Fruit fly (Drosophila melanogaster) whole organism, embryonic: ENCODE measurements around the gene CG10793.
A peak's percentile ranks its signal among the peaks of the same experiment; 100 is the strongest.

Experiments
- Awh ChIP-seq: fragments of 200-800 bp; sonication (Bioruptor generic); IDR thresholded peaks from 2 replicates; pipeline ENCODE4, ENCODE4 v1.3.6; 2022; ENCODE audit warnings: missing biosample characterization, missing genetic modification characterization
- CG10321 ChIP-seq: fragments of 200-800 bp; sonication (Bioruptor generic); IDR thresholded peaks from 2 replicates; pipeline ENCODE4 v1.3.6; 2022; ENCODE audit warnings: missing biosample characterization, missing genetic modification characterization
- CG10565 ChIP-seq: fragments of 200-800 bp; sonication (Bioruptor generic); optimal IDR thresholded peaks from 3 replicates; lab custom pipeline; 2016; ENCODE audit warnings: missing biosample characterization, mild to moderate bottlenecking, missing genetic modification characterization
- CG11695 ChIP-seq: fragments of 200-800 bp; sonication (Bioruptor generic); IDR thresholded peaks from 3 replicates; pipeline ENCODE4 v1.3.6; 2022; ENCODE audit warnings: missing biosample characterization, missing genetic modification characterization
- CG12104 ChIP-seq: fragments of 200-800 bp; sonication (Bioruptor generic); optimal IDR thresholded peaks from 3 replicates; lab custom pipeline; 2016; ENCODE audit warnings: missing biosample characterization, missing genetic modification characterization
- CG12236 ChIP-seq: fragments of 200-800 bp; sonication (Bioruptor generic); optimal IDR thresholded peaks from 2 replicates; lab custom pipeline; 2016; ENCODE audit warnings: missing biosample characterization, missing genetic modification characterization
- CG13424 ChIP-seq: fragments of 200-800 bp; sonication (Bioruptor generic); optimal IDR thresholded peaks from 2 replicates; lab custom pipeline; 2019; ENCODE audit warnings: missing biosample characterization, mild to moderate bottlenecking, missing genetic modification characterization, moderate library complexity
- CG14860 ChIP-seq: fragments of 200-800 bp; sonication (Bioruptor generic); IDR thresholded peaks from 3 replicates; pipeline ENCODE4 v1.3.6; 2022; ENCODE audit warnings: missing biosample characterization, missing genetic modification characterization; ENCODE audit not compliant: partially characterized antibody
- CG15696 ChIP-seq: fragments of 200-800 bp; sonication (Bioruptor generic); optimal IDR thresholded peaks from 2 replicates; lab custom pipeline; 2019; ENCODE audit warnings: missing biosample characterization, mild to moderate bottlenecking, missing genetic modification characterization, moderate library complexity
- CG17568 ChIP-seq: fragments of 200-800 bp; sonication (Bioruptor generic); optimal IDR thresholded peaks from 2 replicates; lab custom pipeline; 2018; ENCODE audit warnings: missing biosample characterization, mild to moderate bottlenecking, missing genetic modification characterization, moderate library complexity
- CG17829 ChIP-seq: fragments of 200-800 bp; optimal IDR thresholded peaks from 2 replicates; lab custom pipeline; 2019; ENCODE audit warnings: missing biosample characterization, mild to moderate bottlenecking, missing genetic modification characterization, moderate library complexity
- CG1792 ChIP-seq: fragments of 200-800 bp; sonication (Bioruptor generic); optimal IDR thresholded peaks from 2 replicates; lab custom pipeline; 2016; ENCODE audit warnings: missing biosample characterization, missing genetic modification characterization
- CG18262 ChIP-seq: fragments of 200-800 bp; optimal IDR thresholded peaks from 3 replicates; lab custom pipeline; 2019; ENCODE audit warnings: missing biosample characterization, mild to moderate bottlenecking, missing genetic modification characterization, moderate library complexity
- CG18476 ChIP-seq: fragments of 200-800 bp; sonication (Bioruptor generic); optimal IDR thresholded peaks from 2 replicates; lab custom pipeline; 2016; ENCODE audit warnings: missing biosample characterization, mild to moderate bottlenecking, missing genetic modification characterization
- CG18599 ChIP-seq: fragments of 200-800 bp; sonication (Bioruptor generic); optimal IDR thresholded peaks from 3 replicates; lab custom pipeline; 2017; ENCODE audit warnings: missing biosample characterization, missing genetic modification characterization, mild to moderate bottlenecking, moderate library complexity, missing genetic modification reagents
- CG2202 ChIP-seq: fragments of 200-800 bp; sonication (Bioruptor generic); optimal IDR thresholded peaks from 2 replicates; lab custom pipeline; 2018; ENCODE audit warnings: missing biosample characterization, mild to moderate bottlenecking, missing genetic modification characterization
- CG31441 ChIP-seq: fragments of 200-800 bp; sonication (Bioruptor generic); IDR thresholded peaks from 2 replicates; pipeline ENCODE4 v1.3.6; 2022; ENCODE audit warnings: missing biosample characterization, missing genetic modification characterization
- CG5953 ChIP-seq: fragments of 200-800 bp; sonication (Bioruptor generic); IDR thresholded peaks from 2 replicates; pipeline ENCODE4 v1.3.6; 2022; ENCODE audit warnings: missing biosample characterization, missing genetic modification characterization
- Elba2 ChIP-seq: fragments of 200-800 bp; sonication (Bioruptor generic); optimal IDR thresholded peaks from 3 replicates; lab custom pipeline; 2016; ENCODE audit warnings: missing biosample characterization, missing genetic modification characterization
- Ets65A ChIP-seq: fragments of 200-800 bp; sonication (Bioruptor generic); peaks from one replicate; lab custom pipeline; 2016; ENCODE audit warnings: missing biosample characterization, missing genetic modification characterization
- H2.0 ChIP-seq: fragments of 200-800 bp; sonication (Bioruptor generic); IDR thresholded peaks from 2 replicates; pipeline ENCODE4 v1.3.6; 2022; ENCODE audit warnings: missing biosample characterization, missing genetic modification characterization
- HHEX ChIP-seq: fragments of 200-800 bp; sonication (Bioruptor generic); optimal IDR thresholded peaks from 3 replicates; lab custom pipeline; 2017; ENCODE audit warnings: missing biosample characterization, mild to moderate bottlenecking, missing genetic modification characterization, missing genetic modification reagents
- Hr39 ChIP-seq: fragments of >200 bp; optimal IDR thresholded peaks from 2 replicates; lab custom pipeline; 2017
- Ravus ChIP-seq: fragments of 200-800 bp; sonication (Bioruptor generic); IDR thresholded peaks from 2 replicates; pipeline ENCODE4 v1.3.6; 2022; ENCODE audit warnings: missing biosample characterization, missing genetic modification characterization
- Rx ChIP-seq: fragments of 200-800 bp; sonication (Bioruptor generic); IDR thresholded peaks from 2 replicates; pipeline ENCODE4 v1.3.6; 2022; ENCODE audit warnings: missing biosample characterization, missing genetic modification characterization
- Sin3A ChIP-seq: fragments of >200 bp; optimal IDR thresholded peaks from 2 replicates; lab custom pipeline; 2018
- Taf1 ChIP-seq: fragments of 200-800 bp; sonication (Bioruptor generic); IDR thresholded peaks from 2 replicates; pipeline ENCODE4 v1.3.6; 2022; ENCODE audit warnings: missing biosample characterization, missing genetic modification characterization
- Usf ChIP-seq: fragments of 200-800 bp; sonication (Bioruptor generic); optimal IDR thresholded peaks from 2 replicates; lab custom pipeline; 2017; ENCODE audit warnings: missing genotype, missing biosample characterization, missing genetic modification characterization
- emc ChIP-seq: fragments of 200-800 bp; sonication (Bioruptor generic); optimal IDR thresholded peaks from 2 replicates; lab custom pipeline; 2016; ENCODE audit warnings: missing biosample characterization, missing genetic modification characterization
- eve ChIP-seq, 2 experiments: fragments of >200 bp; optimal IDR thresholded peaks; 2 replicates each; lab custom pipeline; 2017; ENCODE audit warnings: missing biosample characterization in 2 of 2, missing genetic modification characterization in 2 of 2
- eyg ChIP-seq: fragments of 200-800 bp; sonication (Bioruptor generic); optimal IDR thresholded peaks from 3 replicates; lab custom pipeline; 2016; ENCODE audit warnings: missing biosample characterization, missing genetic modification characterization
- fd64A ChIP-seq: fragments of 200-800 bp; sonication (Bioruptor generic); optimal IDR thresholded peaks from 3 replicates; lab custom pipeline; 2018; ENCODE audit warnings: missing biosample characterization, mild to moderate bottlenecking, missing genetic modification characterization
- hkb ChIP-seq, 2 experiments: fragments of 200-800 bp in 1 of 2; fragments of >200 bp in 1 of 2; sonication (Bioruptor generic) in 1 of 2; IDR thresholded peaks in 1 of 2; optimal IDR thresholded peaks in 1 of 2; 2 replicates each; pipeline versions ENCODE4 v1.3.6 to Lab custom; 2017 to 2022; ENCODE audit warnings: missing biosample characterization in 1 of 2, missing genetic modification characterization in 1 of 2
- hth ChIP-seq: fragments of >200 bp; optimal IDR thresholded peaks from 2 replicates; lab custom pipeline; 2017; ENCODE audit warnings: inconsistent platforms
- ind ChIP-seq: fragments of 200-800 bp; sonication (Bioruptor generic); optimal IDR thresholded peaks from 3 replicates; lab custom pipeline; 2016; ENCODE audit warnings: missing biosample characterization, missing genetic modification characterization
- nmo ChIP-seq: fragments of 200-800 bp; sonication (Bioruptor generic); optimal IDR thresholded peaks from 2 replicates; lab custom pipeline; 2018; ENCODE audit warnings: missing biosample characterization, mild to moderate bottlenecking, missing genetic modification characterization, moderate library complexity
- odd ChIP-seq: fragments of 200-800 bp; sonication (Bioruptor generic); optimal IDR thresholded peaks from 2 replicates; lab custom pipeline; 2017; ENCODE audit warnings: missing biosample characterization, mild to moderate bottlenecking, missing genetic modification characterization
- p53 ChIP-seq: fragments of 200-800 bp; sonication (Bioruptor generic); optimal IDR thresholded peaks from 2 replicates; lab custom pipeline; 2016; ENCODE audit warnings: missing biosample characterization, missing genetic modification characterization
- peb ChIP-seq: fragments of 200-800 bp; sonication (Bioruptor generic); IDR thresholded peaks from 2 replicates; pipeline ENCODE4 v1.3.6; 2022; ENCODE audit warnings: missing biosample characterization, missing genetic modification characterization
- pnt ChIP-seq: fragments of 200-800 bp; sonication (Bioruptor generic); optimal IDR thresholded peaks from 3 replicates; lab custom pipeline; 2016; ENCODE audit warnings: missing biosample characterization, missing genetic modification characterization
- pros ChIP-seq: fragments of 200-800 bp; sonication (Bioruptor generic); optimal IDR thresholded peaks from 3 replicates; lab custom pipeline; 2019; ENCODE audit warnings: missing biosample characterization, mild to moderate bottlenecking, missing genetic modification characterization, moderate library complexity
- run ChIP-seq: fragments of 200-800 bp; sonication (Bioruptor generic); optimal IDR thresholded peaks from 3 replicates; lab custom pipeline; 2018; ENCODE audit warnings: missing biosample characterization, mild to moderate bottlenecking, missing genetic modification characterization
- sens ChIP-seq: fragments of 200-800 bp; sonication (Bioruptor generic); peaks from one replicate; lab custom pipeline; 2016; ENCODE audit warnings: missing biosample characterization, missing genetic modification characterization
- slbo ChIP-seq: fragments of 200-800 bp; sonication (Bioruptor generic); IDR thresholded peaks from 2 replicates; pipeline ENCODE4 v1.3.6; 2022; ENCODE audit warnings: missing biosample characterization, missing genetic modification characterization
- ssp ChIP-seq: fragments of 200-800 bp; sonication (Bioruptor generic); IDR thresholded peaks from 2 replicates; pipeline ENCODE4 v1.3.6; 2022; ENCODE audit warnings: missing biosample characterization, missing genetic modification characterization
- stwl ChIP-seq: fragments of 200-800 bp; sonication (Bioruptor generic); optimal IDR thresholded peaks from 3 replicates; lab custom pipeline; 2018; ENCODE audit warnings: missing biosample characterization, mild to moderate bottlenecking, missing genetic modification characterization, moderate library complexity
- trh ChIP-seq: fragments of 200-800 bp; sonication (Bioruptor generic); optimal IDR thresholded peaks from 2 replicates; lab custom pipeline; 2016; ENCODE audit warnings: missing biosample characterization, missing genetic modification characterization
- unc-4 ChIP-seq: fragments of 200-800 bp; sonication (Bioruptor generic); IDR thresholded peaks from 2 replicates; pipeline ENCODE4 v1.3.6; 2022; ENCODE audit warnings: missing biosample characterization, missing genetic modification characterization; ENCODE audit not compliant: partially characterized antibody

The CG10793 gene

dm6 chrX:3362436-3362835 lies 46.2 kb upstream of the CG10793 start:
- no peak for TF ChIP-seq CG15696 (tag; lab: Kevin White, UChicago)
- TF ChIP-seq CG10565 (GFP tag; lab: Kevin White, UChicago), result no peak
- no peak for TF ChIP-seq CG17568 (GFP tag; lab: Kevin White, UChicago)
- TF ChIP-seq odd (GFP tag; lab: Kevin White, UChicago), result no peak
- no peak for TF ChIP-seq fd64A (GFP tag; lab: Kevin White, UChicago)
- TF ChIP-seq Elba2 (GFP tag; lab: Kevin White, UChicago), result no peak
- no peak for TF ChIP-seq eve (GFP tag; optimal IDR thresholded peaks at IDR 0.05; lab: Kevin White, UChicago)
- TF ChIP-seq eyg (GFP tag; lab: Kevin White, UChicago), result no peak
- TF ChIP-seq, all 482 proteins: peak for 0

- TF ChIP-seq sens (GFP tag; lab: Kevin White, UChicago) (peak; percentile 30), p53 (GFP tag; lab: Kevin White, UChicago) (no peak)
Observed at dm6 chrX:3361675-3362074, 45.5 kb upstream of the CG10793 start.

- TF ChIP-seq Usf (GFP tag; lab: Kevin White, UChicago) (peak; percentile 58), slbo (GFP tag; lab: Robert Waterston, UW) (peak; percentile 74), CG12104 (GFP tag; lab: Kevin White, UChicago) (peak; percentile 54), CG31441 (peak; percentile 54; the same call in 1 of the 2 replicates), CG17829 (tag; lab: Kevin White, UChicago) (peak; percentile 46), Ets65A (GFP tag; lab: Kevin White, UChicago) (peak; percentile 89), Taf1 (GFP tag; lab: Robert Waterston, UW) (no peak), HHEX (peak; percentile 74), Sin3A (lab: Kevin White, UChicago) (no peak), CG18476 (GFP tag; lab: Kevin White, UChicago) (peak; percentile 16), Rx (GFP tag; lab: Robert Waterston, UW) (no peak), CG2202 (tag; lab: Kevin White, UChicago) (no peak), stwl (tag; lab: Kevin White, UChicago) (no peak), CG18262 (peak; percentile 71), emc (GFP tag; lab: Kevin White, UChicago) (peak; percentile 47), run (tag; lab: Kevin White, UChicago) (no peak), peb (no peak), CG5953 (no peak), CG1792 (GFP tag; lab: Kevin White, UChicago) (peak; percentile 32), CG11695 (GFP tag; lab: Robert Waterston, UW) (peak; percentile 40; the same call in 1 of the 3 replicates), trh (GFP tag; lab: Kevin White, UChicago) (no peak), CG12236 (GFP tag; lab: Kevin White, UChicago) (peak; percentile 5), unc-4 (GFP tag; lab: Robert Waterston, UW) (no peak), Hr39 (lab: Kevin White, UChicago) (no peak), Ravus (no peak; the same call in 1 of the 2 replicates), fd64A (GFP tag; lab: Kevin White, UChicago) (no peak), CG14860 (GFP tag; lab: Robert Waterston, UW) (no peak), CG13424 (peak; percentile 71), CG18599 (GFP tag; lab: Kevin White, UChicago) (peak; percentile 73), H2.0 (GFP tag; lab: Robert Waterston, UW) (no peak), Awh (no peak), hkb (optimal IDR thresholded peaks at IDR 0.05; lab: Kevin White, UChicago) (no peak), hkb (GFP tag; IDR thresholded peaks at IDR 0.05; lab: Robert Waterston, UW) (peak; percentile 45), ind (GFP tag; lab: Kevin White, UChicago) (peak; percentile 67), pros (GFP tag; lab: Kevin White, UChicago) (no peak), nmo (GFP tag; lab: Kevin White, UChicago) (peak; percentile 66), CG10321 (GFP tag; lab: Robert Waterston, UW) (no peak), pnt (peak; percentile 44), hth (lab: Kevin White, UChicago) (no peak), ssp (GFP tag; lab: Robert Waterston, UW) (no peak)
Observed at dm6 chrX:3360437-3361075, 44.4 kb upstream of the CG10793 start.
